Worm (Caenorhabditis elegans): ENCODE data around the gene cyp-33C3.

DNA sequence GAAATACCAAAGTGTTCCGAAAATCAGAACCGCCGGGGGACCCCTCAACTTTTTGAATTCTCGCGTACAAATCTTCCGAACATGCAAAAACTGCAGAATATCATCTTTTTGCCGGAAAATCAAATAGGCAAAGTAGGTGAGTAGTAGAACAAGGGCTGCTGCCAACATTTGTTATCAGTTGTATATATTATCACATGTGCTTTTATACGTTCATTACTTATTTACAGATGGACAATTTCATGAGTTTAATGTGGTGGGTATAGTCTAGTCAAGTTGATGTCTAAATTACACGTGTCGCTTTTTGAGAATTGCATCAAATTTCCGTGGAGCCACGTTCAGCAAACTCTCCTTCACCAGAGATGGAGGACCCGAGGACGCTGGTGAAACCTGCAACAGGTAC is 41.3 kb upstream of the cyp-33C3 start, which contains the start of gene cyp-32B1:
- TF ChIP-seq hmbx-1 (tag; optimal IDR thresholded peaks at IDR 0.05) = no peak
- no peak for TF ChIP-seq ama-1 (optimal IDR thresholded peaks at IDR 0.05)
- TF ChIP-seq ets-7 (tag; optimal IDR thresholded peaks at IDR 0.05) = no peak
